Fruit fly (Drosophila melanogaster) whole organism, embryonic: ENCODE results near the gene not.

Experiments
- Abd-B ChIP-seq: fragments of 200-800 bp; sonication (Bioruptor generic); optimal IDR thresholded peaks from 2 replicates; lab custom pipeline; 2018; ENCODE audit warnings: missing biosample characterization, mild to moderate bottlenecking, missing genetic modification characterization, moderate library complexity
- Atf6 ChIP-seq: fragments of 200-800 bp; sonication (Bioruptor generic); IDR thresholded peaks from 2 replicates; pipeline ENCODE4 v1.3.6; 2022; ENCODE audit warnings: missing biosample characterization, missing genetic modification characterization
- Bteb2 ChIP-seq: fragments of 200-800 bp; sonication (Bioruptor generic); optimal IDR thresholded peaks from 2 replicates; lab custom pipeline; 2016; ENCODE audit warnings: missing biosample characterization, missing genetic modification characterization
- CG10267 ChIP-seq: fragments of 200-800 bp; sonication (Bioruptor generic); optimal IDR thresholded peaks from 2 replicates; lab custom pipeline; 2018; ENCODE audit warnings: missing biosample characterization, mild to moderate bottlenecking, missing genetic modification characterization, moderate library complexity
- CG11247 ChIP-seq: fragments of 200-800 bp; sonication (Bioruptor generic); IDR thresholded peaks from 2 replicates; pipeline ENCODE4 v1.3.6; 2022; ENCODE audit warnings: missing biosample characterization, missing genetic modification characterization
- CG1832 ChIP-seq: fragments of 200-800 bp; sonication (Bioruptor generic); optimal IDR thresholded peaks from 2 replicates; lab custom pipeline; 2017; ENCODE audit warnings: missing biosample characterization, mild to moderate bottlenecking, missing genetic modification characterization, inconsistent platforms
- CG2889 ChIP-seq: fragments of 200-800 bp; sonication (Bioruptor generic); IDR thresholded peaks from 3 replicates; pipeline ENCODE4 v1.3.6; 2022; ENCODE audit warnings: missing biosample characterization, missing genetic modification characterization
- CG3407 ChIP-seq: fragments of 200-800 bp; sonication (Bioruptor generic); optimal IDR thresholded peaks from 2 replicates; lab custom pipeline; 2018; ENCODE audit warnings: missing biosample characterization, mild to moderate bottlenecking, missing genetic modification characterization
- CG3847 ChIP-seq: fragments of 200-800 bp; sonication (Bioruptor generic); IDR thresholded peaks from 2 replicates; pipeline ENCODE4 v1.3.6; 2022; ENCODE audit warnings: missing biosample characterization, missing genetic modification characterization
- CG4707 ChIP-seq: fragments of 200-800 bp; sonication (Bioruptor generic); optimal IDR thresholded peaks from 2 replicates; lab custom pipeline; 2018; ENCODE audit warnings: missing biosample characterization, mild to moderate bottlenecking, missing genetic modification characterization, moderate library complexity
- CG6813 ChIP-seq: fragments of 200-800 bp; sonication (Bioruptor generic); optimal IDR thresholded peaks from 2 replicates; lab custom pipeline; 2017; ENCODE audit warnings: missing biosample characterization, missing genetic modification characterization, mild to moderate bottlenecking, moderate library complexity, missing genetic modification reagents
- CG8089 ChIP-seq: fragments of 200-800 bp; sonication (Bioruptor generic); optimal IDR thresholded peaks from 3 replicates; lab custom pipeline; 2016; ENCODE audit warnings: missing biosample characterization, missing genetic modification characterization
- CG8281 ChIP-seq: fragments of 200-800 bp; sonication (Bioruptor generic); optimal IDR thresholded peaks from 2 replicates; lab custom pipeline; 2018; ENCODE audit warnings: missing biosample characterization, mild to moderate bottlenecking, missing genetic modification characterization, moderate library complexity
- CG8290 ChIP-seq, 3 experiments: fragments of 200-800 bp; sonication (Bioruptor generic); optimal IDR thresholded peaks; 2 replicates each; lab custom pipeline; 2016 to 2019; ENCODE audit warnings: missing biosample characterization in 3 of 3, missing genetic modification characterization in 3 of 3, mild to moderate bottlenecking in 2 of 3, moderate library complexity in 1 of 3
- CG8944 ChIP-seq: fragments of 200-800 bp; sonication (Bioruptor generic); optimal IDR thresholded peaks from 3 replicates; lab custom pipeline; 2016; ENCODE audit warnings: missing biosample characterization, missing genetic modification characterization
- CG9727 ChIP-seq: fragments of 200-800 bp; sonication (Bioruptor generic); optimal IDR thresholded peaks from 3 replicates; lab custom pipeline; 2017; ENCODE audit warnings: missing biosample characterization, mild to moderate bottlenecking, missing genetic modification characterization
- CkIIα-i1 ChIP-seq: fragments of 200-800 bp; sonication (Bioruptor generic); IDR thresholded peaks from 2 replicates; pipeline ENCODE4 v1.3.6; 2022; ENCODE audit warnings: missing biosample characterization, missing genetic modification characterization
- Dip2 ChIP-seq: fragments of 200-800 bp; sonication (Bioruptor generic); IDR thresholded peaks from 2 replicates; pipeline ENCODE4 v1.3.6; 2022; ENCODE audit warnings: missing biosample characterization, missing genetic modification characterization
- Doc3 ChIP-seq: fragments of 200-800 bp; sonication (Bioruptor generic); IDR thresholded peaks from 3 replicates; pipeline ENCODE4 v1.3.6; 2022; ENCODE audit warnings: missing biosample characterization, missing genetic modification characterization; ENCODE audit not compliant: partially characterized antibody
- Fer3 ChIP-seq: fragments of 200-800 bp; sonication (Bioruptor generic); optimal IDR thresholded peaks from 2 replicates; lab custom pipeline; 2018; ENCODE audit warnings: missing biosample characterization, mild to moderate bottlenecking, missing genetic modification characterization, moderate library complexity
- HHEX ChIP-seq: fragments of 200-800 bp; sonication (Bioruptor generic); optimal IDR thresholded peaks from 3 replicates; lab custom pipeline; 2017; ENCODE audit warnings: missing biosample characterization, mild to moderate bottlenecking, missing genetic modification characterization, missing genetic modification reagents
- HLH4C ChIP-seq: fragments of 200-800 bp; sonication (Bioruptor generic); IDR thresholded peaks from 3 replicates; pipeline ENCODE4 v1.3.6; 2022; ENCODE audit warnings: missing biosample characterization, missing genetic modification characterization; ENCODE audit not compliant: partially characterized antibody
- Hsf ChIP-seq: fragments of 200-800 bp; sonication (Bioruptor generic); optimal IDR thresholded peaks from 3 replicates; lab custom pipeline; 2016; ENCODE audit warnings: missing biosample characterization, missing genetic modification characterization
- Nf-YA ChIP-seq: fragments of 200-800 bp; sonication (Bioruptor generic); IDR thresholded peaks from 2 replicates; pipeline ENCODE4 v1.3.6; 2022; ENCODE audit warnings: missing biosample characterization, missing genetic modification characterization
- Opbp ChIP-seq: fragments of 200-800 bp; sonication (Bioruptor generic); IDR thresholded peaks from 3 replicates; pipeline ENCODE4 v1.3.6; 2022; ENCODE audit warnings: missing biosample characterization, missing genetic modification characterization; ENCODE audit not compliant: partially characterized antibody
- Optix ChIP-seq: fragments of 200-800 bp; sonication (Bioruptor generic); IDR thresholded peaks from 3 replicates; pipeline ENCODE4 v1.3.6; 2022; ENCODE audit warnings: missing biosample characterization, missing genetic modification characterization
- Pdp1 ChIP-seq, 2 experiments: fragments of 200-800 bp; sonication (Bioruptor generic); optimal IDR thresholded peaks; 3 replicates each; lab custom pipeline; 2016; ENCODE audit warnings: missing biosample characterization in 2 of 2, missing genetic modification characterization in 2 of 2, mild to moderate bottlenecking in 1 of 2, moderate library complexity in 1 of 2
- Ravus ChIP-seq: fragments of 200-800 bp; sonication (Bioruptor generic); IDR thresholded peaks from 2 replicates; pipeline ENCODE4 v1.3.6; 2022; ENCODE audit warnings: missing biosample characterization, missing genetic modification characterization
- Sin3A ChIP-seq: fragments of >200 bp; optimal IDR thresholded peaks from 2 replicates; lab custom pipeline; 2018
- YL-1 ChIP-seq: fragments of 200-800 bp; sonication (Bioruptor generic); optimal IDR thresholded peaks from 3 replicates; lab custom pipeline; 2017; ENCODE audit warnings: missing biosample characterization, mild to moderate bottlenecking, missing genetic modification characterization
- ase ChIP-seq: fragments of 200-800 bp; sonication (Bioruptor generic); IDR thresholded peaks from 3 replicates; pipeline ENCODE4 v1.3.6; 2022; ENCODE audit warnings: missing biosample characterization, missing genetic modification characterization
- cwo ChIP-seq: fragments of 200-800 bp; sonication (Bioruptor generic); optimal IDR thresholded peaks from 3 replicates; lab custom pipeline; 2017; ENCODE audit warnings: missing biosample characterization, missing genetic modification characterization, mild to moderate bottlenecking, moderate library complexity, missing genetic modification reagents
- eyg ChIP-seq: fragments of 200-800 bp; sonication (Bioruptor generic); optimal IDR thresholded peaks from 3 replicates; lab custom pipeline; 2016; ENCODE audit warnings: missing biosample characterization, missing genetic modification characterization
- gro ChIP-seq: fragments of 200-800 bp; sonication (Bioruptor generic); optimal IDR thresholded peaks from 2 replicates; lab custom pipeline; 2016; ENCODE audit warnings: missing biosample characterization, missing genetic modification characterization
- h ChIP-seq: fragments of >200 bp; optimal IDR thresholded peaks from 2 replicates; lab custom pipeline; 2017
- her ChIP-seq: fragments of 200-800 bp; sonication (Bioruptor generic); optimal IDR thresholded peaks from 2 replicates; lab custom pipeline; 2016; ENCODE audit warnings: missing biosample characterization, missing genetic modification characterization
- kay ChIP-seq: fragments of 200-800 bp; sonication (Bioruptor generic); optimal IDR thresholded peaks from 2 replicates; lab custom pipeline; 2016; ENCODE audit warnings: missing biosample characterization, missing genetic modification characterization
- knrl ChIP-seq: fragments of 200-800 bp; sonication (Bioruptor generic); IDR thresholded peaks from 3 replicates; pipeline ENCODE4 v1.3.6; 2022; ENCODE audit warnings: missing biosample characterization, missing genetic modification characterization; ENCODE audit not compliant: partially characterized antibody
- nerfin-1 ChIP-seq: fragments of 200-800 bp; sonication (Bioruptor generic); optimal IDR thresholded peaks from 3 replicates; lab custom pipeline; 2019; ENCODE audit warnings: missing biosample characterization, mild to moderate bottlenecking, missing genetic modification characterization, moderate library complexity
- org-1 ChIP-seq: fragments of 200-800 bp; sonication (Bioruptor generic); optimal IDR thresholded peaks from 2 replicates; lab custom pipeline; 2017; ENCODE audit warnings: missing biosample characterization, missing genetic modification characterization
- p53 ChIP-seq: fragments of 200-800 bp; sonication (Bioruptor generic); optimal IDR thresholded peaks from 2 replicates; lab custom pipeline; 2016; ENCODE audit warnings: missing biosample characterization, missing genetic modification characterization
- pho ChIP-seq: fragments of 200-800 bp; sonication (Bioruptor generic); optimal IDR thresholded peaks from 2 replicates; lab custom pipeline; 2016; ENCODE audit warnings: missing biosample characterization, missing genetic modification characterization
- pnt ChIP-seq: fragments of 200-800 bp; sonication (Bioruptor generic); optimal IDR thresholded peaks from 3 replicates; lab custom pipeline; 2016; ENCODE audit warnings: missing biosample characterization, missing genetic modification characterization
- slbo ChIP-seq: fragments of 200-800 bp; sonication (Bioruptor generic); IDR thresholded peaks from 2 replicates; pipeline ENCODE4 v1.3.6; 2022; ENCODE audit warnings: missing biosample characterization, missing genetic modification characterization
- sna ChIP-seq: fragments of 200-800 bp; sonication (Bioruptor generic); IDR thresholded peaks from 2 replicates; pipeline ENCODE4 v1.3.6; 2022; ENCODE audit warnings: missing biosample characterization, missing genetic modification characterization; ENCODE audit not compliant: partially characterized antibody
- sob ChIP-seq: fragments of 200-800 bp; sonication (Bioruptor generic); IDR thresholded peaks from 2 replicates; pipeline ENCODE4 v1.3.6; 2022; ENCODE audit warnings: missing biosample characterization, missing genetic modification characterization
- toy ChIP-seq: fragments of 200-800 bp; sonication (Bioruptor generic); IDR thresholded peaks from 2 replicates; pipeline ENCODE4 v1.3.6; 2022; ENCODE audit warnings: missing biosample characterization, missing genetic modification characterization
- trem ChIP-seq: fragments of 200-800 bp; optimal IDR thresholded peaks from 3 replicates; lab custom pipeline; 2019; ENCODE audit warnings: missing biosample characterization, mild to moderate bottlenecking, missing genetic modification characterization, moderate library complexity
- wek ChIP-seq: fragments of 200-800 bp; sonication (Bioruptor generic); optimal IDR thresholded peaks from 3 replicates; lab custom pipeline; 2018; ENCODE audit warnings: missing biosample characterization, mild to moderate bottlenecking, missing genetic modification characterization, moderate library complexity

The not gene

dm6 chr3L:18620988-18621734, 768 bp downstream of the not start (continued):
- TF ChIP-seq Sin3A (no peak), pnt (GFP tag; lab: Kevin White, UChicago) (peak; percentile 21), p53 (GFP tag; lab: Kevin White, UChicago) (peak; percentile 39), CG9727 (GFP tag; lab: Kevin White, UChicago) (peak; percentile 46), CG1832 (no peak), CG8290 (GFP tag; optimal IDR thresholded peaks at IDR 0.05; lab: Kevin White, UChicago) (peak; percentile 80), CG8290 (tag; optimal IDR thresholded peaks at IDR 0.05; lab: Kevin White, UChicago) (peak; percentile 81 to 94), ase (GFP tag; lab: Robert Waterston, UW) (no peak), gro (GFP tag; lab: Kevin White, UChicago) (peak; percentile 49), YL-1 (GFP tag; lab: Kevin White, UChicago) (no peak), h (lab: Kevin White, UChicago) (no peak), Nf-YA (no peak), Atf6 (GFP tag; lab: Robert Waterston, UW) (peak; percentile 65), Abd-B (GFP tag; lab: Kevin White, UChicago) (no peak), trem (peak; percentile 40), CG3847 (GFP tag; lab: Robert Waterston, UW) (peak; percentile 49; the same call in 1 of the 2 replicates), toy (GFP tag; lab: Robert Waterston, UW) (no peak), Fer3 (tag; lab: Kevin White, UChicago) (peak; percentile 32), CG3407 (no peak), cwo (GFP tag; lab: Kevin White, UChicago) (peak; percentile 55), CG10267 (tag; lab: Kevin White, UChicago) (peak; percentile 36), Dip2 (GFP tag; lab: Robert Waterston, UW) (no peak), CG8281 (tag; lab: Kevin White, UChicago) (no peak), CkIIα-i1 (GFP tag; lab: Robert Waterston, UW) (no peak), Doc3 (GFP tag; lab: Robert Waterston, UW) (peak; percentile 74; the same call in 2 of the 3 replicates), sob (peak; percentile 54; the same call in 1 of the 2 replicates), sna (GFP tag; lab: Robert Waterston, UW) (peak; percentile 57), CG6813 (GFP tag; lab: Kevin White, UChicago) (no peak), wek (no peak), Opbp (GFP tag; lab: Robert Waterston, UW) (peak; percentile 73), nerfin-1 (tag; lab: Kevin White, UChicago) (peak; percentile 69), CG11247 (GFP tag; lab: Robert Waterston, UW) (0 out of 2 replicates have a peak, but pooled peaks have one; percentile 37), kay (peak; percentile 86), her (peak; percentile 54), CG2889 (0 out of 3 replicates have a peak, but pooled peaks have one; percentile 29), CG8089 (GFP tag; lab: Kevin White, UChicago) (peak; percentile 0), HHEX (GFP tag; lab: Kevin White, UChicago) (peak; percentile 23), pho (peak; percentile 54), Bteb2 (GFP tag; lab: Kevin White, UChicago) (peak; percentile 11), Ravus (GFP tag; lab: Robert Waterston, UW) (no peak), Optix (GFP tag; lab: Robert Waterston, UW) (no peak), Hsf (GFP tag; lab: Kevin White, UChicago) (peak; percentile 25), eyg (GFP tag; lab: Kevin White, UChicago) (no peak), Pdp1 (GFP tag; optimal IDR thresholded peaks at IDR 0.05; lab: Kevin White, UChicago) (peak; percentile 42 to 45), org-1 (GFP tag; lab: Kevin White, UChicago) (no peak), knrl (peak; percentile 47; the same call in 2 of the 3 replicates), CG4707 (GFP tag; lab: Kevin White, UChicago) (no peak), CG8944 (GFP tag; lab: Kevin White, UChicago) (peak; percentile 48), HLH4C (GFP tag; lab: Robert Waterston, UW) (peak; percentile 57; the same call in 2 of the 3 replicates), slbo (peak; percentile 87)
